Worm (Caenorhabditis elegans) whole organism, L4 larva: Measurements from ENCODE around the gene clr-1.

Experiments used
- D1046.2 ChIP-seq: fragments of 200-800 bp; sonication (Bioruptor generic); IDR thresholded peaks from 2 replicates; pipeline ENCODE4 v1.3.6; 2022; ENCODE audit warnings: missing genetic modification characterization, missing compliant biosample characterization
- F49E8.2 ChIP-seq: sonication (generic microtip); optimal IDR thresholded peaks from 2 replicates; lab custom pipeline; 2016; ENCODE audit warnings: missing compliant biosample characterization, mild to moderate bottlenecking, missing genetic modification characterization, borderline replicate concordance
- ZK337.2 ChIP-seq: fragments of 200-800 bp; sonication (Bioruptor generic); IDR thresholded peaks from 2 replicates; pipeline ENCODE4 v1.3.6; 2022; ENCODE audit warnings: missing genetic modification reagents, missing genetic modification characterization, missing compliant biosample characterization
- aly-2 ChIP-seq: sonication (generic microtip); optimal IDR thresholded peaks from 2 replicates; lab custom pipeline; 2018; ENCODE audit warnings: missing biosample characterization, missing genetic modification characterization
- dmd-8 ChIP-seq: fragments of 200-800 bp; sonication (Bioruptor generic); IDR thresholded peaks from 2 replicates; pipeline ENCODE4 v1.3.6; 2022; ENCODE audit warnings: missing genetic modification characterization, missing compliant biosample characterization
- dve-1 ChIP-seq: sonication (generic microtip); optimal IDR thresholded peaks from 2 replicates; lab custom pipeline; 2017; ENCODE audit warnings: antibody characterized with exemption, mild to moderate bottlenecking, missing genetic modification characterization, missing compliant biosample characterization; ENCODE audit not compliant: insufficient read depth
- jun-1 ChIP-seq: fragments of 150-350 bp; optimal IDR thresholded peaks from 2 replicates; lab custom pipeline; 2014; ENCODE audit warnings: missing biosample characterization, missing genetic modification reagents, missing genetic modification characterization
- lim-7 ChIP-seq: fragments of 200-800 bp; sonication (Bioruptor generic); IDR thresholded peaks from 2 replicates; pipeline ENCODE4 v1.3.6; 2022; ENCODE audit warnings: missing genetic modification characterization, missing compliant biosample characterization
- lin-13 ChIP-seq: fragments of 150-350 bp; optimal IDR thresholded peaks from 2 replicates; lab custom pipeline; 2014; ENCODE audit warnings: missing biosample characterization, missing genetic modification reagents, missing genetic modification characterization
- mep-1 ChIP-seq: fragments of 150-350 bp; sonication (generic microtip); optimal IDR thresholded peaks from 3 replicates; lab custom pipeline; 2014; ENCODE audit warnings: missing biosample characterization, missing genetic modification characterization
- skn-1 ChIP-seq: fragments of 150-350 bp; optimal IDR thresholded peaks from 2 replicates; lab custom pipeline; 2014; ENCODE audit warnings: missing biosample characterization, missing genetic modification characterization
- ztf-11 ChIP-seq: fragments of 150-350 bp; optimal IDR thresholded peaks from 2 replicates; lab custom pipeline; 2014; ENCODE audit warnings: missing biosample characterization, missing genetic modification characterization

DNA sequence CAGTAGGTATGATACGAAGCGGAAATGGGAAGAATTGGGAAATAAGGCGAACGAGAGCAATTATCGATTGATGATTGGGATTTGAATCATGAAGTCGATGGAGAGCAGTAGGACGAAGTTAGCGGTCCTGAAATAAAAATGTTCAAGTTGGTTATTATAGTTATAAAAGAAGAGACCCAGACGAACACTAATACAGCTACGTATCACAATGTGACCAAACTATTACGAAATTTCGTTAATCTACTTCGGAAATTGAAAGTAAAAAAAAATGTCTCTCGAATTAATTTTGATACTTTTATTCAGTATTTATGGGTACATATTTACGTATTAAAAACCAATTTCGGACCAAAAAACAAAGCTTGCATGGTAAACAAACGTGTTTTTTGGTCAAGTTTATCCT lies 39.7 kb upstream of the clr-1 start:
- TF ChIP-seq lin-13 (no peak), lim-7 (GFP tag; lab: Robert Waterston, UW) (no peak), F49E8.2 (tag; lab: Kevin White, UChicago) (no peak), aly-2 (tag; lab: Kevin White, UChicago) (no peak), dmd-8 (GFP tag; lab: Robert Waterston, UW) (no peak), ZK337.2 (GFP tag; lab: Robert Waterston, UW) (no peak), mep-1 (tag; lab: Kevin White, UChicago) (no peak), skn-1 (no peak), D1046.2 (GFP tag; lab: Robert Waterston, UW) (no peak), jun-1 (no peak), ztf-11 (no peak), dve-1 (no peak)
